Fruit fly (Drosophila melanogaster): ENCODE data around the gene orion.

orion gene

DNA sequence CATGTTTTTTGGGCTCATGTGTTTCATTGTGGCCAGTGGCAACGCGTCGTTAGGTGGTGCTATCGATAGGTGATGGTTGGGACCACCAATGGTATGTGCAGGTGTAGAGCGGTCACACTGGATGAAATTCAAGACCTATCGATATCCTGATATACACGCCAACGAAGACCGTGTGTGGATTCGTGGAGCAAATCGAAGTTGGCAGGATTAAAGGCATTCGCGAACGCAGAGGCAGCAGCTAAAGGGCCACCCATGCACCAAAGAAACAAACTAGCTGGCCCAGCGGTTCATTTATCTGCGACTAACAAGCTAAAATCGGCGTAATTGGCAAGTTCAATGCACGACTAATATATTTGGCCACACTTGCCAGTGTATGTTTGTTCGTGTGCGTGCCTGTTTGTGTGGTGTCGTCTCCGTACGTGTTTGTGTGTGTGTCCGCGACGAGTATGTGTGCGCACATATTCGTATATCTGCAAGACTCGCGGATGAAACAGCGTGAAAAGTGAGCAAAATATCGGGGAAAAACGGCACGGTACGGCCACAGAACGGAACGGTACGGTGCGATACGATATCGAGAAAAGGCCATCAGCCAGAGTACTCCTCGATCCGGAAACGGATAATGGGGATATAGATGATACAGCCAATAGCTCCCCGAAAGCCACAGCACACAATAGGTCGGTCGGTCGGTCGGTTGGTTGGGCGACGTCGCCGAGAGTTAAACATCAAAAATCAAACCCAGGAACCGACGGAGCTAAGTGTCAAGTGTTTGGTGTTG is 10.7 kb downstream of the orion start, which contains the start of gene Ubr3:
TSS of gene Ubr3 (plus strand) at position 99 of the 775 bp plus-strand sequence.
- TF ChIP-seq Dfd (GFP tag; optimal IDR thresholded peaks at IDR 0.05) (no peak), Hr78 (GFP tag; optimal IDR thresholded peaks at IDR 0.05) (no peak), tai (GFP tag; optimal IDR thresholded peaks at IDR 0.05) (no peak), dmrt93B (GFP tag; optimal IDR thresholded peaks at IDR 0.05) (no peak), sv (GFP tag; optimal IDR thresholded peaks at IDR 0.05) (no peak), dsf (GFP tag; optimal IDR thresholded peaks at IDR 0.05; ENCODE audit: borderline replicate concordance) (no peak), N (GFP tag; optimal IDR thresholded peaks at IDR 0.05) (peak; percentile 7), fru (GFP tag; optimal IDR thresholded peaks at IDR 0.05) (peak; percentile 27), CG9705 (GFP tag; optimal IDR thresholded peaks at IDR 0.05) (no peak), OdsH (GFP tag; optimal IDR thresholded peaks at IDR 0.05) (peak; percentile 9), rgr (GFP tag; optimal IDR thresholded peaks at IDR 0.05) (peak; percentile 1), woc (GFP tag; optimal IDR thresholded peaks at IDR 0.05) (no peak), psq (GFP tag; optimal IDR thresholded peaks at IDR 0.05) (peak; percentile 27), dl (GFP tag; optimal IDR thresholded peaks at IDR 0.05; ENCODE audit: insufficient read depth in 1 of 2, partially characterized antibody in 2 of 2) (no peak), foxo (GFP tag; optimal IDR thresholded peaks at IDR 0.05) (peak in 1 of 2 experiments; percentile 42), Hr83 (GFP tag; optimal IDR thresholded peaks at IDR 0.05; ENCODE audit: poor library complexity, severe bottlenecking) (no peak), CG32264 (GFP tag; optimal IDR thresholded peaks at IDR 0.05) (no peak), Hnf4 (GFP tag; optimal IDR thresholded peaks at IDR 0.05) (no peak), Sp1 (GFP tag; optimal IDR thresholded peaks at IDR 0.05) (peak; percentile 10), Myc (optimal IDR thresholded peaks at IDR 0.05) (no peak), usp (GFP tag; optimal IDR thresholded peaks at IDR 0.05) (no peak), jim (GFP tag; optimal IDR thresholded peaks at IDR 0.05) (no peak), ey (GFP tag; optimal IDR thresholded peaks at IDR 0.05) (no peak), lola (GFP tag; optimal IDR thresholded peaks at IDR 0.05) (no peak), Mio (GFP tag; optimal IDR thresholded peaks at IDR 0.05) (no peak), CrebA (GFP tag; optimal IDR thresholded peaks at IDR 0.05; ENCODE audit: borderline replicate concordance) (no peak), pan (optimal IDR thresholded peaks at IDR 0.05) (no peak), Vsx2 (GFP tag; optimal IDR thresholded peaks at IDR 0.05; ENCODE audit: partially characterized antibody) (no peak), h (GFP tag; optimal IDR thresholded peaks at IDR 0.05) (peak; percentile 59), brk (GFP tag; optimal IDR thresholded peaks at IDR 0.05) (no peak), sage (GFP tag; optimal IDR thresholded peaks at IDR 0.05) (no peak), GATAd (GFP tag; optimal IDR thresholded peaks at IDR 0.05) (no peak), Jra (GFP tag; optimal IDR thresholded peaks at IDR 0.05) (peak; percentile 54), Abd-B (GFP tag; optimal IDR thresholded peaks at IDR 0.05) (peak; percentile 11), br (GFP tag; optimal IDR thresholded peaks at IDR 0.05) (no peak), Rel (GFP tag; optimal IDR thresholded peaks at IDR 0.05) (no peak), Rel (tag; optimal IDR thresholded peaks at IDR 0.05) (peak; percentile 91), HLH106 (tag; optimal IDR thresholded peaks at IDR 0.05) (no peak), Dif (GFP tag; optimal IDR thresholded peaks at IDR 0.05; ENCODE audit: partially characterized antibody) (no peak)

DNA sequence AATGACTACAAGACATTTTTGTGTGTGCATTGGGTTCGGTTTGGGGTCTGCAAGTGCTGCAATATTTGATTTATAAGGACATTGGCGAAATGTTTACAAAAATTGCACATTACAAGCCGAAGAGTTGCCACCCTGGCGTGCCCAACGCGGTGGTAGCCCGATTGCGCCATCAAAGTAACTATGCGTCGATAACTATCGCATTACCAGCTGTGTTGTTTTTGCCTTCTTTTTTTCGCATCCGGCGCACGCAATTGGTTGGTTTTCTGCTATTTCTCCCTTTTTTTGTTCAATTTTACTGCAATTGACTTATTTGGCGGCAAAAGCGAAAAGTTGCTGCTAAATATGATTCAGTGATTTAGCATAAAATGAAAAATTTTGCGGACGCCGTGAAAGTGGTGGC is 12.0 kb downstream of the orion start, which contains the start of gene RpS14b:
TSS of gene RpS14b (plus strand) at position 220 of the 400 bp plus-strand sequence.
- TF ChIP-seq dmrt93B (GFP tag; optimal IDR thresholded peaks at IDR 0.05) (peak; percentile 66), HLH106 (tag; optimal IDR thresholded peaks at IDR 0.05) (peak; percentile 50), foxo (GFP tag; optimal IDR thresholded peaks at IDR 0.05) (peak in 1 of 2 experiments; percentile 67), Rel (GFP tag; optimal IDR thresholded peaks at IDR 0.05) (no peak), Rel (tag; optimal IDR thresholded peaks at IDR 0.05) (peak; percentile 76), CG32264 (GFP tag; optimal IDR thresholded peaks at IDR 0.05) (peak; percentile 30), brk (GFP tag; optimal IDR thresholded peaks at IDR 0.05) (no peak), fru (GFP tag; optimal IDR thresholded peaks at IDR 0.05) (peak; percentile 50), dl (GFP tag; optimal IDR thresholded peaks at IDR 0.05; ENCODE audit: insufficient read depth in 1 of 2, partially characterized antibody in 2 of 2) (no peak), Jra (GFP tag; optimal IDR thresholded peaks at IDR 0.05) (peak; percentile 76), woc (GFP tag; optimal IDR thresholded peaks at IDR 0.05) (no peak), CG9705 (GFP tag; optimal IDR thresholded peaks at IDR 0.05) (peak; percentile 49), ey (GFP tag; optimal IDR thresholded peaks at IDR 0.05) (peak; percentile 21), Hnf4 (GFP tag; optimal IDR thresholded peaks at IDR 0.05) (peak; percentile 77), sv (GFP tag; optimal IDR thresholded peaks at IDR 0.05) (peak; percentile 51), rgr (GFP tag; optimal IDR thresholded peaks at IDR 0.05) (peak; percentile 81), sage (GFP tag; optimal IDR thresholded peaks at IDR 0.05) (peak; percentile 27), dsf (GFP tag; optimal IDR thresholded peaks at IDR 0.05; ENCODE audit: borderline replicate concordance) (peak; percentile 58), jim (GFP tag; optimal IDR thresholded peaks at IDR 0.05) (peak; percentile 27), Hr78 (GFP tag; optimal IDR thresholded peaks at IDR 0.05) (no peak), h (GFP tag; optimal IDR thresholded peaks at IDR 0.05) (peak; percentile 71), OdsH (GFP tag; optimal IDR thresholded peaks at IDR 0.05) (peak; percentile 46), Sp1 (GFP tag; optimal IDR thresholded peaks at IDR 0.05) (peak; percentile 74), br (GFP tag; optimal IDR thresholded peaks at IDR 0.05) (peak; percentile 69), psq (GFP tag; optimal IDR thresholded peaks at IDR 0.05) (peak; percentile 53), Hr83 (GFP tag; optimal IDR thresholded peaks at IDR 0.05; ENCODE audit: poor library complexity, severe bottlenecking) (peak; percentile 92), usp (GFP tag; optimal IDR thresholded peaks at IDR 0.05) (no peak)

All from whole organism, wandering third instar larva.